Worm (Caenorhabditis elegans): ENCODE measurements around the gene mdt-19.

Gene mdt-19

ce11 chrIII:2618663-2619062, 20.8 kb downstream of the mdt-19 start, which contains the start of gene Y71H2B.4:
Y71H2B.4 (plus strand) TSS chrIII:2618963.
- no peak for TF ChIP-seq ama-1 (optimal IDR thresholded peaks at IDR 0.05)
- TF ChIP-seq Y22D7AL.16 (tag; optimal IDR thresholded peaks at IDR 0.05) = no peak

ce11 chrIII:2619559-2619958, 21.7 kb downstream of the mdt-19 start, which contains the start of gene ppfr-4:
ppfr-4 (plus strand) TSS chrIII:2619936.
- no peak for TF ChIP-seq ceh-22 (tag; optimal IDR thresholded peaks at IDR 0.05)
- no peak for TF ChIP-seq pros-1 (tag; optimal IDR thresholded peaks at IDR 0.05)
- TF ChIP-seq pqm-1 (tag; optimal IDR thresholded peaks at IDR 0.05) = no peak
- TF ChIP-seq lin-11 (tag; optimal IDR thresholded peaks at IDR 0.05) = no peak
- no peak for TF ChIP-seq sdc-2 (tag; optimal IDR thresholded peaks at IDR 0.05)

- TF ChIP-seq syd-9 (tag; optimal IDR thresholded peaks at IDR 0.05) = no peak
- TF ChIP-seq ceh-45 (GFP tag; IDR thresholded peaks at IDR 0.05) = no peak
- no peak for TF ChIP-seq unc-55 (GFP tag; optimal IDR thresholded peaks at IDR 0.05)
- TF ChIP-seq pag-3 (tag; optimal IDR thresholded peaks at IDR 0.05; ENCODE audit: borderline replicate concordance) = no peak
- no peak for TF ChIP-seq nfya-1 (tag; optimal IDR thresholded peaks at IDR 0.05)
- no peak for TF ChIP-seq npax-4 (tag; optimal IDR thresholded peaks at IDR 0.05)
- TF ChIP-seq sdc-2 (tag; optimal IDR thresholded peaks at IDR 0.05) = no peak
- TF ChIP-seq unc-86 (tag; optimal IDR thresholded peaks at IDR 0.05) = no peak
- TF ChIP-seq C38D4.7 (GFP tag; optimal IDR thresholded peaks at IDR 0.05) = no peak
- TF ChIP-seq fkh-6 (tag; optimal IDR thresholded peaks at IDR 0.05) = no peak
- no peak for TF ChIP-seq sox-2 (GFP tag; IDR thresholded peaks at IDR 0.05)
Observed at ce11 chrIII:2622870-2623269, 25.0 kb downstream of the mdt-19 start, which contains the start of gene Y71H2B.2. Y71H2B.2 (plus strand) TSS chrIII:2623170.

ce11 chrIII:2628690-2629089, 30.8 kb downstream of the mdt-19 start, which contains the start of gene acbp-8:
acbp-8 (plus strand) TSS chrIII:2629013.
- TF ChIP-seq nhr-232 (tag; optimal IDR thresholded peaks at IDR 0.05) = no peak
- no peak for TF ChIP-seq ttx-3 (tag; optimal IDR thresholded peaks at IDR 0.05)
- TF ChIP-seq ceh-45 (GFP tag; IDR thresholded peaks at IDR 0.05) = no peak
- no peak for TF ChIP-seq eyg-1 (tag; optimal IDR thresholded peaks at IDR 0.05)
- no peak for TF ChIP-seq C38D4.7 (GFP tag; optimal IDR thresholded peaks at IDR 0.05)
- TF ChIP-seq syd-9 (tag; optimal IDR thresholded peaks at IDR 0.05) = no peak
- TF ChIP-seq ahr-1 (tag; optimal IDR thresholded peaks at IDR 0.05) = no peak
- no peak for TF ChIP-seq pat-9 (tag; optimal IDR thresholded peaks at IDR 0.05)
- TF ChIP-seq pha-4 (tag; optimal IDR thresholded peaks at IDR 0.05) = no peak
- no peak for TF ChIP-seq ceh-24 (tag; optimal IDR thresholded peaks at IDR 0.05)
- TF ChIP-seq hlh-13 (GFP tag; optimal IDR thresholded peaks at IDR 0.05) = no peak
- no peak for TF ChIP-seq pros-1 (tag; optimal IDR thresholded peaks at IDR 0.05)
- TF ChIP-seq hlh-30 (tag; optimal IDR thresholded peaks at IDR 0.05; ENCODE audit: insufficient read depth) = no peak
- TF ChIP-seq fax-1 (tag; optimal IDR thresholded peaks at IDR 0.05) = no peak
- no peak for TF ChIP-seq che-1 (tag; optimal IDR thresholded peaks at IDR 0.05)

- TF ChIP-seq tbx-7 (tag; optimal IDR thresholded peaks at IDR 0.05) (no peak), gmeb-2 (tag; optimal IDR thresholded peaks at IDR 0.05) (no peak), ahr-1 (tag; optimal IDR thresholded peaks at IDR 0.05) (no peak), pag-3 (tag; optimal IDR thresholded peaks at IDR 0.05; ENCODE audit: borderline replicate concordance) (no peak), ceh-6 (GFP tag; optimal IDR thresholded peaks at IDR 0.05) (no peak), elt-2 (tag; optimal IDR thresholded peaks at IDR 0.05) (no peak), nhr-232 (tag; optimal IDR thresholded peaks at IDR 0.05) (no peak), unc-86 (tag; optimal IDR thresholded peaks at IDR 0.05) (no peak), ref-2 (tag; optimal IDR thresholded peaks at IDR 0.05) (no peak), ceh-45 (GFP tag; IDR thresholded peaks at IDR 0.05) (no peak), odd-2 (tag; optimal IDR thresholded peaks at IDR 0.05) (no peak), hlh-6 (tag; optimal IDR thresholded peaks at IDR 0.05) (no peak), pax-1 (tag; optimal IDR thresholded peaks at IDR 0.05) (no peak), ceh-30 (tag; optimal IDR thresholded peaks at IDR 0.05) (no peak), nhr-11 (tag; optimal IDR thresholded peaks at IDR 0.05) (no peak), ceh-24 (tag; optimal IDR thresholded peaks at IDR 0.05) (no peak)
Observed at ce11 chrIII:2632819-2633398, 35.1 kb downstream of the mdt-19 start.

All from whole organism, late embryonic.